Fruit fly (Drosophila melanogaster) whole organism, embryonic: ENCODE measurements around the gene Fer3.

Experiments used
- Atf6 ChIP-seq: fragments of 200-800 bp; sonication (Bioruptor generic); IDR thresholded peaks from 2 replicates; pipeline ENCODE4 v1.3.6; 2022; ENCODE audit warnings: missing biosample characterization, missing genetic modification characterization
- BEAF-32 ChIP-seq: fragments of 200-800 bp; sonication (Bioruptor generic); optimal IDR thresholded peaks from 3 replicates; lab custom pipeline; 2017; ENCODE audit warnings: missing biosample characterization, missing genetic modification characterization, mild to moderate bottlenecking, moderate library complexity, missing genetic modification reagents
- CG11504 ChIP-seq: fragments of 200-800 bp; sonication (Bioruptor generic); optimal IDR thresholded peaks from 3 replicates; lab custom pipeline; 2019; ENCODE audit warnings: missing biosample characterization, mild to moderate bottlenecking, missing genetic modification characterization, moderate library complexity
- CG12236 ChIP-seq: fragments of 200-800 bp; sonication (Bioruptor generic); optimal IDR thresholded peaks from 2 replicates; lab custom pipeline; 2016; ENCODE audit warnings: missing biosample characterization, missing genetic modification characterization
- CG12744 ChIP-seq: fragments of 200-800 bp; sonication (Bioruptor generic); optimal IDR thresholded peaks from 2 replicates; lab custom pipeline; 2016; ENCODE audit warnings: missing biosample characterization, missing genetic modification characterization
- CG13424 ChIP-seq: fragments of 200-800 bp; sonication (Bioruptor generic); optimal IDR thresholded peaks from 2 replicates; lab custom pipeline; 2019; ENCODE audit warnings: missing biosample characterization, mild to moderate bottlenecking, missing genetic modification characterization, moderate library complexity
- CG15011 ChIP-seq: fragments of 200-800 bp; sonication (Bioruptor generic); optimal IDR thresholded peaks from 3 replicates; lab custom pipeline; 2018; ENCODE audit warnings: missing biosample characterization, mild to moderate bottlenecking, missing genetic modification characterization
- CG15269 ChIP-seq: fragments of 200-800 bp; sonication (Bioruptor generic); optimal IDR thresholded peaks from 2 replicates; lab custom pipeline; 2018; ENCODE audit warnings: missing biosample characterization, mild to moderate bottlenecking, missing genetic modification characterization, moderate library complexity
- CG17385 ChIP-seq: fragments of 200-800 bp; sonication (Bioruptor generic); optimal IDR thresholded peaks from 3 replicates; lab custom pipeline; 2018; ENCODE audit warnings: missing biosample characterization, mild to moderate bottlenecking, missing genetic modification characterization
- CG17912 ChIP-seq: fragments of 200-800 bp; sonication (Bioruptor generic); optimal IDR thresholded peaks from 2 replicates; lab custom pipeline; 2018; ENCODE audit warnings: missing biosample characterization, mild to moderate bottlenecking, missing genetic modification characterization
- CG18262 ChIP-seq: fragments of 200-800 bp; optimal IDR thresholded peaks from 3 replicates; lab custom pipeline; 2019; ENCODE audit warnings: missing biosample characterization, mild to moderate bottlenecking, missing genetic modification characterization, moderate library complexity
- CG18764 ChIP-seq: fragments of 200-800 bp; sonication (Bioruptor generic); optimal IDR thresholded peaks from 3 replicates; lab custom pipeline; 2016; ENCODE audit warnings: missing biosample characterization, missing genetic modification characterization
- CG2202 ChIP-seq: fragments of 200-800 bp; sonication (Bioruptor generic); optimal IDR thresholded peaks from 2 replicates; lab custom pipeline; 2018; ENCODE audit warnings: missing biosample characterization, mild to moderate bottlenecking, missing genetic modification characterization
- CG6272 ChIP-seq: fragments of 200-800 bp; sonication (Bioruptor generic); IDR thresholded peaks from 2 replicates; pipeline ENCODE4 v1.3.6; 2022; ENCODE audit warnings: missing biosample characterization, missing genetic modification characterization
- CG6683 ChIP-seq: fragments of 200-800 bp; sonication (Bioruptor generic); optimal IDR thresholded peaks from 2 replicates; lab custom pipeline; 2017; ENCODE audit warnings: missing biosample characterization, mild to moderate bottlenecking, missing genetic modification characterization, missing genetic modification reagents
- CG7357 ChIP-seq: fragments of 200-800 bp; sonication (Bioruptor generic); IDR thresholded peaks from 3 replicates; pipeline ENCODE4 v1.3.6; 2022; ENCODE audit warnings: missing biosample characterization, missing genetic modification characterization
- CG7839 ChIP-seq: fragments of 200-800 bp; sonication (Bioruptor generic); optimal IDR thresholded peaks from 3 replicates; lab custom pipeline; 2018; ENCODE audit warnings: missing biosample characterization, mild to moderate bottlenecking, missing genetic modification characterization, moderate library complexity
- CG8281 ChIP-seq: fragments of 200-800 bp; sonication (Bioruptor generic); optimal IDR thresholded peaks from 2 replicates; lab custom pipeline; 2018; ENCODE audit warnings: missing biosample characterization, mild to moderate bottlenecking, missing genetic modification characterization, moderate library complexity
- CG9437 ChIP-seq: fragments of 200-800 bp; sonication (Bioruptor generic); optimal IDR thresholded peaks from 2 replicates; lab custom pipeline; 2018; ENCODE audit warnings: missing biosample characterization, mild to moderate bottlenecking, missing genetic modification characterization
- D19B ChIP-seq: fragments of 200-800 bp; sonication (Bioruptor generic); optimal IDR thresholded peaks from 2 replicates; lab custom pipeline; 2017; ENCODE audit warnings: missing biosample characterization, mild to moderate bottlenecking, missing genetic modification characterization
- Dref ChIP-seq: fragments of 200-800 bp; sonication (Bioruptor generic); IDR thresholded peaks from 2 replicates; pipeline ENCODE4 v1.3.6; 2022; ENCODE audit warnings: missing biosample characterization, missing genetic modification characterization
- Ets97D ChIP-seq: fragments of 200-800 bp; sonication (Bioruptor generic); optimal IDR thresholded peaks from 3 replicates; lab custom pipeline; 2016; ENCODE audit warnings: missing biosample characterization, missing genetic modification characterization
- Fer3 ChIP-seq: fragments of 200-800 bp; sonication (Bioruptor generic); optimal IDR thresholded peaks from 2 replicates; lab custom pipeline; 2018; ENCODE audit warnings: missing biosample characterization, mild to moderate bottlenecking, missing genetic modification characterization, moderate library complexity
- H2.0 ChIP-seq: fragments of 200-800 bp; sonication (Bioruptor generic); IDR thresholded peaks from 2 replicates; pipeline ENCODE4 v1.3.6; 2022; ENCODE audit warnings: missing biosample characterization, missing genetic modification characterization
- Hr78 ChIP-seq, 2 experiments: fragments of 200-800 bp in 1 of 2; fragments of >200 bp in 1 of 2; sonication (Bioruptor generic) in 1 of 2; optimal IDR thresholded peaks; 2 replicates each; lab custom pipeline; 2017 to 2019; ENCODE audit warnings: missing biosample characterization in 2 of 2, missing genetic modification characterization in 2 of 2, mild to moderate bottlenecking in 1 of 2, moderate library complexity in 1 of 2
- Jarid2 ChIP-seq: fragments of 200-800 bp; sonication (Bioruptor generic); optimal IDR thresholded peaks from 3 replicates; lab custom pipeline; 2017; ENCODE audit warnings: mild to moderate bottlenecking, missing biosample characterization, missing genetic modification reagents, missing genetic modification characterization
- Lpt ChIP-seq: fragments of >200 bp; optimal IDR thresholded peaks from 2 replicates; lab custom pipeline; 2018; ENCODE audit warnings: missing biosample characterization, missing genetic modification characterization
- NC2α ChIP-seq: fragments of 200-800 bp; sonication (Bioruptor generic); optimal IDR thresholded peaks from 2 replicates; lab custom pipeline; 2016; ENCODE audit warnings: missing biosample characterization, missing genetic modification characterization
- Nf-YA ChIP-seq: fragments of 200-800 bp; sonication (Bioruptor generic); IDR thresholded peaks from 2 replicates; pipeline ENCODE4 v1.3.6; 2022; ENCODE audit warnings: missing biosample characterization, missing genetic modification characterization
- Oaz ChIP-seq: fragments of 200-800 bp; sonication (Bioruptor generic); IDR thresholded peaks from 2 replicates; pipeline ENCODE4 v1.3.6; 2022; ENCODE audit warnings: missing biosample characterization, missing genetic modification characterization
- Sox100B ChIP-seq: fragments of 200-800 bp; sonication (Bioruptor generic); optimal IDR thresholded peaks from 3 replicates; lab custom pipeline; 2018; ENCODE audit warnings: missing biosample characterization, mild to moderate bottlenecking, missing genetic modification characterization
- Usf ChIP-seq: fragments of 200-800 bp; sonication (Bioruptor generic); optimal IDR thresholded peaks from 2 replicates; lab custom pipeline; 2017; ENCODE audit warnings: missing genotype, missing biosample characterization, missing genetic modification characterization
- ci ChIP-seq: fragments of 200-800 bp; sonication (Bioruptor generic); IDR thresholded peaks from 3 replicates; pipeline ENCODE4 v1.3.6; 2022; ENCODE audit warnings: missing biosample characterization, missing genetic modification characterization
- croc ChIP-seq: fragments of 200-800 bp; sonication (Bioruptor generic); conservative IDR thresholded peaks from 3 replicates; pipeline ENCODE4 v1.3.6; 2022; ENCODE audit warnings: missing biosample characterization, missing genetic modification characterization
- fd64A ChIP-seq: fragments of 200-800 bp; sonication (Bioruptor generic); optimal IDR thresholded peaks from 3 replicates; lab custom pipeline; 2018; ENCODE audit warnings: missing biosample characterization, mild to moderate bottlenecking, missing genetic modification characterization
- gfzf ChIP-seq: fragments of 200-800 bp; sonication (Bioruptor generic); optimal IDR thresholded peaks from 2 replicates; lab custom pipeline; 2016; ENCODE audit warnings: missing biosample characterization, mild to moderate bottlenecking, missing genetic modification characterization, moderate library complexity
- hb ChIP-seq: fragments of 200-800 bp; sonication (Bioruptor generic); IDR thresholded peaks from 3 replicates; pipeline ENCODE4 v1.3.6; 2022; ENCODE audit warnings: missing biosample characterization, missing genetic modification characterization; ENCODE audit not compliant: partially characterized antibody
- hbn ChIP-seq: fragments of 200-800 bp; sonication (Bioruptor generic); IDR thresholded peaks from 2 replicates; pipeline ENCODE4 v1.3.6; 2022; ENCODE audit warnings: missing biosample characterization, missing genetic modification characterization; ENCODE audit not compliant: partially characterized antibody
- lab ChIP-seq: fragments of 200-800 bp; sonication (Bioruptor generic); optimal IDR thresholded peaks from 3 replicates; lab custom pipeline; 2017; ENCODE audit warnings: missing biosample characterization, missing genetic modification characterization, mild to moderate bottlenecking, moderate library complexity, missing genetic modification reagents
- maf-S ChIP-seq: fragments of 200-800 bp; sonication (Bioruptor generic); optimal IDR thresholded peaks from 2 replicates; lab custom pipeline; 2016; ENCODE audit warnings: missing biosample characterization, missing genetic modification characterization
- nerfin-1 ChIP-seq: fragments of 200-800 bp; sonication (Bioruptor generic); optimal IDR thresholded peaks from 3 replicates; lab custom pipeline; 2019; ENCODE audit warnings: missing biosample characterization, mild to moderate bottlenecking, missing genetic modification characterization, moderate library complexity
- ranshi ChIP-seq: fragments of 200-800 bp; sonication (Bioruptor generic); IDR thresholded peaks from 2 replicates; pipeline ENCODE4 v1.3.6; 2022; ENCODE audit warnings: missing biosample characterization, missing genetic modification characterization
- rib ChIP-seq: fragments of 200-800 bp; sonication (Bioruptor generic); IDR thresholded peaks from 2 replicates; pipeline ENCODE4 v1.3.6; 2022; ENCODE audit warnings: missing biosample characterization, missing genetic modification characterization
- run ChIP-seq: fragments of 200-800 bp; sonication (Bioruptor generic); optimal IDR thresholded peaks from 3 replicates; lab custom pipeline; 2018; ENCODE audit warnings: missing biosample characterization, mild to moderate bottlenecking, missing genetic modification characterization
- tin ChIP-seq: fragments of 200-800 bp; sonication (Bioruptor generic); optimal IDR thresholded peaks from 3 replicates; lab custom pipeline; 2016; ENCODE audit warnings: missing biosample characterization, missing genetic modification characterization
- tio ChIP-seq: fragments of 200-800 bp; sonication (Bioruptor generic); optimal IDR thresholded peaks from 2 replicates; lab custom pipeline; 2017; ENCODE audit warnings: missing biosample characterization, missing genetic modification characterization, inconsistent platforms
- twi ChIP-seq: fragments of 200-800 bp; optimal IDR thresholded peaks from 2 replicates; lab custom pipeline; 2019; ENCODE audit warnings: missing biosample characterization, mild to moderate bottlenecking, missing genetic modification characterization, moderate library complexity
- vfl ChIP-seq: fragments of 200-800 bp; sonication (Bioruptor generic); optimal IDR thresholded peaks from 2 replicates; lab custom pipeline; 2016; ENCODE audit warnings: missing biosample characterization, missing genetic modification characterization
- wor ChIP-seq: fragments of 200-800 bp; sonication (Bioruptor generic); IDR thresholded peaks from 2 replicates; pipeline ENCODE4 v1.3.6; 2022; ENCODE audit warnings: missing biosample characterization, missing genetic modification characterization
- zfh1 ChIP-seq: fragments of 200-800 bp; sonication (Bioruptor generic); IDR thresholded peaks from 3 replicates; pipeline ENCODE4 v1.3.6; 2022; ENCODE audit warnings: missing biosample characterization, missing genetic modification characterization
- zfh2 ChIP-seq: fragments of 200-800 bp; sonication (Bioruptor generic); optimal IDR thresholded peaks from 2 replicates; lab custom pipeline; 2016; ENCODE audit warnings: missing biosample characterization, missing genetic modification characterization

Fer3 gene

dm6 chr3R:11678016-11678415 lies 16.1 kb downstream of the Fer3 start, which contains the start of gene CG18476 (continued):
- peak; percentile 75 for TF ChIP-seq D19B (GFP tag; lab: Kevin White, UChicago)
- TF ChIP-seq CG2202 (tag; lab: Kevin White, UChicago), result peak; percentile 64
- TF ChIP-seq hb, result no peak
- no peak for TF ChIP-seq Dref (GFP tag; lab: Robert Waterston, UW)
- TF ChIP-seq lab (GFP tag; lab: Kevin White, UChicago), result peak; percentile 93
- TF ChIP-seq croc (GFP tag; lab: Robert Waterston, UW), result peak; percentile 92
- TF ChIP-seq CG18262 (tag; lab: Kevin White, UChicago), result peak; percentile 94
- peak; percentile 56 for TF ChIP-seq CG17912 (GFP tag; lab: Kevin White, UChicago)
- TF ChIP-seq CG17385, result peak; percentile 84
- TF ChIP-seq nerfin-1 (tag; lab: Kevin White, UChicago), result peak; percentile 90
- TF ChIP-seq CG9437 (GFP tag; lab: Kevin White, UChicago), result peak; percentile 82
- TF ChIP-seq rib (GFP tag; lab: Robert Waterston, UW), result peak; percentile 83
- peak; percentile 89 for TF ChIP-seq tin (GFP tag; lab: Kevin White, UChicago)
- TF ChIP-seq CG8281 (tag; lab: Kevin White, UChicago), result peak; percentile 75
- peak; percentile 37 for TF ChIP-seq CG12744 (GFP tag; lab: Kevin White, UChicago)
- TF ChIP-seq CG15011 (GFP tag; lab: Kevin White, UChicago), result peak; percentile 76
- peak; percentile 95 for TF ChIP-seq ci (GFP tag; lab: Robert Waterston, UW)
- TF ChIP-seq run, result peak; percentile 81
- peak; percentile 26 for TF ChIP-seq BEAF-32 (GFP tag; lab: Kevin White, UChicago)
- peak; percentile 87 for TF ChIP-seq twi (tag; lab: Kevin White, UChicago)
- peak; percentile 93 for TF ChIP-seq Fer3
- peak; percentile 95 for TF ChIP-seq CG11504 (tag; lab: Kevin White, UChicago)
- TF ChIP-seq CG18764 (GFP tag; lab: Kevin White, UChicago), result peak; percentile 87
- TF ChIP-seq CG15269 (tag; lab: Kevin White, UChicago), result peak; percentile 94
- TF ChIP-seq CG12236 (GFP tag; lab: Kevin White, UChicago), result peak; percentile 45
- TF ChIP-seq Oaz (GFP tag; lab: Robert Waterston, UW), result peak; percentile 87
- TF ChIP-seq zfh1 (GFP tag; lab: Robert Waterston, UW), result peak; percentile 94
- TF ChIP-seq CG6683 (GFP tag; lab: Kevin White, UChicago), result peak; percentile 73
- peak; percentile 53 for TF ChIP-seq NC2α
- peak; percentile 95 for TF ChIP-seq ranshi (GFP tag; lab: Robert Waterston, UW)
- TF ChIP-seq H2.0 (GFP tag; lab: Robert Waterston, UW), result peak; percentile 94
- TF ChIP-seq Hr78 (GFP tag; optimal IDR thresholded peaks at IDR 0.05; lab: Kevin White, UChicago), result peak in 1 of 2 experiments; percentile 54
- TF ChIP-seq wor, result peak; percentile 85
- TF ChIP-seq CG13424 (tag; lab: Kevin White, UChicago), result peak; percentile 95
- TF ChIP-seq Lpt (GFP tag; lab: Kevin White, UChicago), result no peak
- peak; percentile 96 for TF ChIP-seq CG7839 (tag; lab: Kevin White, UChicago)
- TF ChIP-seq tio (GFP tag; lab: Kevin White, UChicago), result no peak
- peak; percentile 79 for TF ChIP-seq Nf-YA
- no peak for TF ChIP-seq hbn (GFP tag; lab: Robert Waterston, UW)
- TF ChIP-seq Usf (GFP tag; lab: Kevin White, UChicago), result peak; percentile 81
- TF ChIP-seq maf-S (GFP tag; lab: Kevin White, UChicago), result peak; percentile 59
- peak; percentile 88 for TF ChIP-seq Atf6 (GFP tag; lab: Robert Waterston, UW)
- TF ChIP-seq gfzf (GFP tag; lab: Kevin White, UChicago), result peak; percentile 75
- peak; percentile 88 for TF ChIP-seq CG7357 (GFP tag; lab: Robert Waterston, UW)
- TF ChIP-seq fd64A (GFP tag; lab: Kevin White, UChicago), result no peak
- TF ChIP-seq Sox100B (GFP tag; lab: Kevin White, UChicago), result peak; percentile 90
- TF ChIP-seq Ets97D (GFP tag; lab: Kevin White, UChicago), result peak; percentile 61
- TF ChIP-seq Jarid2 (GFP tag; lab: Kevin White, UChicago), result peak; percentile 29
- TF ChIP-seq zfh2 (GFP tag; lab: Kevin White, UChicago), result peak; percentile 68
- TF ChIP-seq CG6272 (GFP tag; lab: Robert Waterston, UW), result peak; percentile 93
- peak; percentile 69 for TF ChIP-seq vfl (GFP tag; lab: Kevin White, UChicago)
